Worm (Caenorhabditis elegans) whole organism, early embryonic: Measurements from ENCODE around the gene Y39A3CL.4.

Experiments used
- B0310.2 ChIP-seq: sonication (generic microtip); optimal IDR thresholded peaks from 2 replicates; lab custom pipeline; 2016; ENCODE audit warnings: mild to moderate bottlenecking, missing genetic modification characterization, missing compliant biosample characterization
- F13C5.2 ChIP-seq: sonication (generic microtip); optimal IDR thresholded peaks from 2 replicates; lab custom pipeline; 2017; ENCODE audit warnings: mild to moderate bottlenecking, missing genetic modification characterization, inconsistent platforms, missing compliant biosample characterization
- aly-1 ChIP-seq: sonication (generic microtip); optimal IDR thresholded peaks from 2 replicates; lab custom pipeline; 2016; ENCODE audit warnings: missing genetic modification characterization, missing compliant biosample characterization
- ama-1 ChIP-seq: fragments of 150-350 bp; optimal IDR thresholded peaks from 2 replicates; lab custom pipeline; 2014
- ceh-13 ChIP-seq: fragments of 200-800 bp; sonication (Bioruptor generic); optimal IDR thresholded peaks from 2 replicates; lab custom pipeline; 2018; ENCODE audit warnings: mild to moderate bottlenecking, missing genetic modification characterization, missing compliant biosample characterization
- ceh-36 ChIP-seq: sonication (generic microtip); optimal IDR thresholded peaks from 2 replicates; lab custom pipeline; 2016; ENCODE audit warnings: missing genetic modification characterization, inconsistent platforms, missing compliant biosample characterization
- ets-7 ChIP-seq: sonication (generic microtip); optimal IDR thresholded peaks from 2 replicates; lab custom pipeline; 2016; ENCODE audit warnings: missing genotype, missing genetic modification characterization, missing compliant biosample characterization
- flt-1 ChIP-seq: fragments of 200-800 bp; sonication (Bioruptor generic); IDR thresholded peaks from 2 replicates; pipeline ENCODE4 v1.3.6; 2022; ENCODE audit warnings: missing genetic modification characterization, missing compliant biosample characterization
- hmbx-1 ChIP-seq: sonication (generic microtip); optimal IDR thresholded peaks from 2 replicates; lab custom pipeline; 2016; ENCODE audit warnings: mild to moderate bottlenecking, missing genetic modification characterization, missing compliant biosample characterization
- hmg-4 ChIP-seq: fragments of 200-800 bp; sonication (Bioruptor generic); optimal IDR thresholded peaks from 2 replicates; lab custom pipeline; 2018; ENCODE audit warnings: mild to moderate bottlenecking, missing genetic modification characterization, missing compliant biosample characterization
- hnd-1 ChIP-seq: sonication (generic microtip); optimal IDR thresholded peaks from 2 replicates; lab custom pipeline; 2016; ENCODE audit warnings: missing genetic modification characterization, missing compliant biosample characterization
- pes-1 ChIP-seq: fragments of 200-800 bp; sonication (Bioruptor generic); IDR thresholded peaks from 2 replicates; pipeline ENCODE4 v1.3.6; 2022; ENCODE audit warnings: missing genetic modification reagents, missing genetic modification characterization, missing compliant biosample characterization
- scrt-1 ChIP-seq: fragments of 200-800 bp; sonication (Bioruptor generic); IDR thresholded peaks from 2 replicates; pipeline ENCODE4 v1.3.6; 2022; ENCODE audit warnings: missing genetic modification characterization, missing compliant biosample characterization
- sea-1 ChIP-seq: fragments of 200-800 bp; sonication (Bioruptor generic); conservative IDR thresholded peaks from 2 replicates; pipeline ENCODE4 v1.3.6; 2022; ENCODE audit warnings: missing genetic modification characterization, missing compliant biosample characterization
- tbx-11 ChIP-seq: fragments of 200-800 bp; sonication (Bioruptor generic); IDR thresholded peaks from 2 replicates; pipeline ENCODE4 v1.3.6; 2022; ENCODE audit warnings: missing genetic modification characterization, missing compliant biosample characterization
- tbx-37 ChIP-seq: fragments of 200-800 bp; sonication (Bioruptor generic); conservative IDR thresholded peaks from 2 replicates; pipeline ENCODE4 v1.3.6; 2022; ENCODE audit warnings: missing genetic modification reagents, missing genetic modification characterization, missing compliant biosample characterization
- tra-4 ChIP-seq: sonication (generic microtip); optimal IDR thresholded peaks from 2 replicates; lab custom pipeline; 2017; ENCODE audit warnings: missing genetic modification characterization, missing compliant biosample characterization

Y39A3CL.4 gene

ce11 chrIII:1758151-1758550, 19.7 kb downstream of the Y39A3CL.4 start, which contains the start of gene Y46E12A.5:
TSS of gene Y46E12A.5 (minus strand) at chrIII:1758251.
- no peak for TF ChIP-seq ets-7 (tag; lab: Kevin White, UChicago)
- TF ChIP-seq hnd-1 (tag; lab: Kevin White, UChicago): no peak
- TF ChIP-seq tbx-11: no peak
- no peak for TF ChIP-seq tra-4 (tag; lab: Kevin White, UChicago)

ce11 chrIII:1754842-1755241, 23.0 kb downstream of the Y39A3CL.4 start, which contains the start of gene Y46E12A.3:
TSS of gene Y46E12A.3 (minus strand) at chrIII:1754942.
- TF ChIP-seq ama-1 (lab: Kevin White, UChicago) (no peak), hnd-1 (tag; lab: Kevin White, UChicago) (no peak), hmg-4 (no peak), pes-1 (no peak)

ce11 chrIII:1745450-1746127, 32.3 kb downstream of the Y39A3CL.4 start:
- no peak for TF ChIP-seq ceh-36 (tag; lab: Kevin White, UChicago)
- no peak for TF ChIP-seq ets-7 (tag; lab: Kevin White, UChicago)
- no peak for TF ChIP-seq B0310.2
- no peak for TF ChIP-seq sea-1
- no peak for TF ChIP-seq ama-1 (lab: Kevin White, UChicago)
- TF ChIP-seq hmg-4: no peak
- no peak for TF ChIP-seq tbx-37 (GFP tag; lab: Robert Waterston, UW)
- no peak for TF ChIP-seq ceh-13 (GFP tag; lab: Kevin White, UChicago)
- TF ChIP-seq flt-1 (GFP tag; lab: Robert Waterston, UW): no peak
- no peak for TF ChIP-seq aly-1 (tag; lab: Kevin White, UChicago)
- no peak for TF ChIP-seq tbx-11
- no peak for TF ChIP-seq scrt-1 (GFP tag; lab: Robert Waterston, UW)
- TF ChIP-seq pes-1: no peak
- TF ChIP-seq hnd-1 (tag; lab: Kevin White, UChicago): no peak

ce11 chrIII:1744486-1744885, 33.4 kb downstream of the Y39A3CL.4 start:
- TF ChIP-seq ama-1 (lab: Kevin White, UChicago) (no peak), ceh-36 (tag; lab: Kevin White, UChicago) (no peak), tbx-11 (no peak), flt-1 (GFP tag; lab: Robert Waterston, UW) (no peak), aly-1 (tag; lab: Kevin White, UChicago) (no peak), hmg-4 (no peak), tbx-37 (GFP tag; lab: Robert Waterston, UW) (no peak), pes-1 (no peak), scrt-1 (GFP tag; lab: Robert Waterston, UW) (no peak), sea-1 (no peak), hmbx-1 (tag; lab: Kevin White, UChicago) (no peak), ceh-13 (GFP tag; lab: Kevin White, UChicago) (no peak), F13C5.2 (no peak), ets-7 (tag; lab: Kevin White, UChicago) (no peak), tra-4 (tag; lab: Kevin White, UChicago) (no peak), B0310.2 (no peak), hnd-1 (tag; lab: Kevin White, UChicago) (no peak)

- no peak for TF ChIP-seq F13C5.2
- no peak for TF ChIP-seq ceh-13 (GFP tag; lab: Kevin White, UChicago)
- no peak for TF ChIP-seq tbx-37 (GFP tag; lab: Robert Waterston, UW)
- no peak for TF ChIP-seq flt-1 (GFP tag; lab: Robert Waterston, UW)
- no peak for TF ChIP-seq ets-7 (tag; lab: Kevin White, UChicago)
- no peak for TF ChIP-seq pes-1
- no peak for TF ChIP-seq sea-1
- no peak for TF ChIP-seq aly-1 (tag; lab: Kevin White, UChicago)
- no peak for TF ChIP-seq hmg-4
- no peak for TF ChIP-seq B0310.2
- no peak for TF ChIP-seq tra-4 (tag; lab: Kevin White, UChicago)
- no peak for TF ChIP-seq hnd-1 (tag; lab: Kevin White, UChicago)
- TF ChIP-seq ceh-36 (tag; lab: Kevin White, UChicago): no peak
- TF ChIP-seq scrt-1 (GFP tag; lab: Robert Waterston, UW): no peak
- no peak for TF ChIP-seq ama-1 (lab: Kevin White, UChicago)
- no peak for TF ChIP-seq tbx-11
Measured at ce11 chrIII:1743488-1744020, 34.3 kb downstream of the Y39A3CL.4 start.

ce11 chrIII:1743081-1743480, 34.8 kb downstream of the Y39A3CL.4 start:
- no peak for TF ChIP-seq hnd-1 (tag; lab: Kevin White, UChicago)
- TF ChIP-seq ama-1 (lab: Kevin White, UChicago): no peak
- TF ChIP-seq aly-1 (tag; lab: Kevin White, UChicago): no peak
- no peak for TF ChIP-seq tbx-11
- no peak for TF ChIP-seq pes-1
- TF ChIP-seq ceh-36 (tag; lab: Kevin White, UChicago): no peak
- no peak for TF ChIP-seq scrt-1 (GFP tag; lab: Robert Waterston, UW)
- TF ChIP-seq flt-1 (GFP tag; lab: Robert Waterston, UW): no peak
- no peak for TF ChIP-seq tra-4 (tag; lab: Kevin White, UChicago)
- TF ChIP-seq tbx-37 (GFP tag; lab: Robert Waterston, UW): no peak
- no peak for TF ChIP-seq sea-1
- TF ChIP-seq ets-7 (tag; lab: Kevin White, UChicago): no peak

ce11 chrIII:1733412-1733811, 44.5 kb downstream of the Y39A3CL.4 start:
- no peak for TF ChIP-seq pes-1
- TF ChIP-seq tbx-11: no peak
- TF ChIP-seq aly-1 (tag; lab: Kevin White, UChicago): no peak
- TF ChIP-seq flt-1 (GFP tag; lab: Robert Waterston, UW): no peak
- no peak for TF ChIP-seq ets-7 (tag; lab: Kevin White, UChicago)
- no peak for TF ChIP-seq hmbx-1 (tag; lab: Kevin White, UChicago)
- TF ChIP-seq scrt-1 (GFP tag; lab: Robert Waterston, UW): no peak
- no peak for TF ChIP-seq B0310.2
- no peak for TF ChIP-seq tra-4 (tag; lab: Kevin White, UChicago)
- no peak for TF ChIP-seq ceh-13 (GFP tag; lab: Kevin White, UChicago)
- no peak for TF ChIP-seq ceh-36 (tag; lab: Kevin White, UChicago)
- TF ChIP-seq tbx-37 (GFP tag; lab: Robert Waterston, UW): no peak
- TF ChIP-seq ama-1 (lab: Kevin White, UChicago): no peak
- TF ChIP-seq sea-1: no peak
- TF ChIP-seq hmg-4: no peak
- no peak for TF ChIP-seq hnd-1 (tag; lab: Kevin White, UChicago)
- no peak for TF ChIP-seq F13C5.2
